Worm (Caenorhabditis elegans) whole organism, L1 larva: Measurements from ENCODE around the gene srt-30.

Experiments
- elt-3 ChIP-seq, 6 experiments: fragments of 150-350 bp in 1 of 6; sonication (generic microtip); optimal IDR thresholded peaks; 2 replicates each; lab custom pipeline; 2017 to 2018; ENCODE audit warnings: missing biosample characterization in 6 of 6, missing genetic modification characterization in 6 of 6, inconsistent platforms in 1 of 6
- hlh-4 ChIP-seq: sonication (generic microtip); optimal IDR thresholded peaks from 2 replicates; lab custom pipeline; 2016; ENCODE audit warnings: mild to moderate bottlenecking, missing genetic modification characterization, missing compliant biosample characterization
- hpl-2 ChIP-seq: fragments of 150-350 bp; optimal IDR thresholded peaks from 2 replicates; lab custom pipeline; 2014; ENCODE audit warnings: missing biosample characterization, missing genetic modification reagents, missing genetic modification characterization
- isw-1 ChIP-seq: fragments of 200-800 bp; sonication (Bioruptor generic); IDR thresholded peaks from 2 replicates; pipeline ENCODE4 v1.3.6; 2022; ENCODE audit warnings: missing genetic modification characterization, missing compliant biosample characterization
- lin-15B ChIP-seq: fragments of 150-350 bp; sonication (generic microtip); optimal IDR thresholded peaks from 3 replicates; lab custom pipeline; 2014; ENCODE audit warnings: missing biosample characterization, missing genetic modification characterization
- lin-35 ChIP-seq, 2 experiments: fragments of 150-350 bp; optimal IDR thresholded peaks; 2 replicates each; lab custom pipeline; 2014; ENCODE audit warnings: missing biosample characterization in 2 of 2, missing genetic modification characterization in 2 of 2, missing genetic modification reagents in 2 of 2
- nhr-12 ChIP-seq: sonication (generic microtip); optimal IDR thresholded peaks from 2 replicates; lab custom pipeline; 2017; ENCODE audit warnings: missing biosample characterization, missing genetic modification characterization
- nhr-76 ChIP-seq: sonication (generic microtip); optimal IDR thresholded peaks from 2 replicates; lab custom pipeline; 2017; ENCODE audit warnings: missing biosample characterization, missing genetic modification characterization
- nhr-77 ChIP-seq: fragments of 150-350 bp; optimal IDR thresholded peaks from 2 replicates; lab custom pipeline; 2014; ENCODE audit warnings: missing biosample characterization, missing genetic modification characterization
- nhr-90 ChIP-seq: sonication (generic microtip); optimal IDR thresholded peaks from 2 replicates; lab custom pipeline; 2016; ENCODE audit warnings: mild to moderate bottlenecking, missing genetic modification characterization, missing compliant biosample characterization; ENCODE audit not compliant: poor library complexity
- snpc-4 ChIP-seq: fragments of 150-350 bp; optimal IDR thresholded peaks from 2 replicates; lab custom pipeline; 2014; ENCODE audit warnings: missing biosample characterization, missing genetic modification characterization
- sptf-1 ChIP-seq: fragments of 150-350 bp; optimal IDR thresholded peaks from 2 replicates; lab custom pipeline; 2014; ENCODE audit warnings: missing biosample characterization, missing genetic modification characterization
- unc-30 ChIP-seq: sonication (generic microtip); optimal IDR thresholded peaks from 2 replicates; lab custom pipeline; 2017; ENCODE audit warnings: missing biosample characterization, missing genetic modification characterization
- unc-62 ChIP-seq: fragments of 150-350 bp; optimal IDR thresholded peaks from 2 replicates; lab custom pipeline; 2014; ENCODE audit warnings: missing biosample characterization, missing genetic modification reagents, missing genetic modification characterization

ce11 chrV:3788538-3788937 is 11.7 kb downstream of the srt-30 start:
- no peak for TF ChIP-seq lin-35 (GFP tag; optimal IDR thresholded peaks at IDR 0.05; lab: Kevin White, UChicago)
- TF ChIP-seq nhr-76 (tag; lab: Kevin White, UChicago): no peak
- TF ChIP-seq sptf-1 (tag; lab: Kevin White, UChicago): no peak
- no peak for TF ChIP-seq nhr-12 (tag; lab: Kevin White, UChicago)
- TF ChIP-seq isw-1 (GFP tag; lab: Robert Waterston, UW): no peak
- TF ChIP-seq unc-62 (GFP tag; lab: Kevin White, UChicago): no peak
- TF ChIP-seq hlh-4 (tag; lab: Kevin White, UChicago): no peak
- no peak for TF ChIP-seq hpl-2 (GFP tag; lab: Kevin White, UChicago)
- no peak for TF ChIP-seq nhr-90 (tag; lab: Kevin White, UChicago)
- no peak for TF ChIP-seq nhr-77 (tag; lab: Kevin White, UChicago)
- TF ChIP-seq unc-30 (tag; lab: Kevin White, UChicago): no peak
- TF ChIP-seq lin-15B: no peak
- TF ChIP-seq elt-3 (tag; optimal IDR thresholded peaks at IDR 0.05; lab: Kevin White, UChicago): no peak
- TF ChIP-seq snpc-4: no peak
